Worm (Caenorhabditis elegans): ENCODE data around the gene M162.7.

DNA sequence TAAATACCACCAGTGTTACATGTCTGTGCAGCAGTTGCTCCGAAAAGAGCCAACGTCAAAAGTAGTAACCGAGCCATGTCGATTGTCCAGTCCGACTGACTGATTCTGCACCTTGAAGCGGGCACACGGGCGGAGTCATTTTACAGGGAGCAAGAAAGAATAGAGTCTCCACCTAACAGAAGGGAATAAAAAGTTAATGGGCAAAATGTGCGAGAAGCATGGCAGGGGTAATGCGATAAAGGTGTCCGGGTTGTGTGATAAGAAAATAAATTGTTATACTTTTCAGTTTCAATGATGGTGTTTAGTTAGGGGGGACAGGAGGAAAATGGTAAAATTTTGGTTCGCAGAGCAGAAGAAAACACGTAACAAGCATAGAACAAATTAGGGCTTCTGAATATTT lies 39.6 kb downstream of the M162.7 start, which contains the start of gene clec-50:
- no peak for TF ChIP-seq cog-1 (tag; optimal IDR thresholded peaks at IDR 0.05)
- TF ChIP-seq ref-1 (GFP tag; conservative IDR thresholded peaks at IDR 0.05): no peak
- no peak for TF ChIP-seq med-1 (GFP tag; optimal IDR thresholded peaks at IDR 0.05; ENCODE audit: insufficient read depth)
- TF ChIP-seq ztf-29 (GFP tag; IDR thresholded peaks at IDR 0.05): no peak
- no peak for TF ChIP-seq klf-2 (GFP tag; conservative IDR thresholded peaks at IDR 0.05)
- TF ChIP-seq T22C8.4 (GFP tag; IDR thresholded peaks at IDR 0.05): no peak
- no peak for TF ChIP-seq ztf-23 (GFP tag; IDR thresholded peaks at IDR 0.05)
- no peak for TF ChIP-seq flt-1 (GFP tag; IDR thresholded peaks at IDR 0.05)

All from whole organism, midembryonic.